Worm (Caenorhabditis elegans): ENCODE results near the gene clec-163.

clec-163 gene

DNA sequence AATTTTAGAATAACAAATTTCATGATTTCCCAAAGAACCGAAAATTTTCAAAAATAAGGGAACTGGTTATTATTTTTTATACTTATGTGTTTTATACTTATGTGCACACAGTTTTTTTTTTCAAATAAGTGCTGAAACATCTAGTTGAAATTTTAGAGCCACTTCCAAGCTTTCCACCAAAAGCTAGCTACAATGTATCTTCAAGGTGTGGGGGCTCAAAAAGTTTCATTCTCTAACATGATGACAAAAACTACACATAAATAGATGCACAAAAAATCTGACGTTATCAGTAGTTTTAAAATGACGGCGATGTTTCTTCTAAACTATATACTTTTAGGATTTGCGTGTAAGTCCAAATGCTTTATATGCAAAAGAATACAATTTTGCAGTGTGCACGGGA, at the start of gene clec-163:
TSS of gene clec-163 (plus strand) at position 301 of the 400 bp plus-strand sequence.
- TF ChIP-seq flt-1 (GFP tag; IDR thresholded peaks at IDR 0.05) (no peak), hnd-1 (tag; optimal IDR thresholded peaks at IDR 0.05) (no peak), tbx-11 (GFP tag; IDR thresholded peaks at IDR 0.05) (no peak), tbx-37 (GFP tag; conservative IDR thresholded peaks at IDR 0.05) (no peak), ceh-13 (GFP tag; optimal IDR thresholded peaks at IDR 0.05) (no peak), hmg-4 (GFP tag; optimal IDR thresholded peaks at IDR 0.05) (no peak), sea-1 (GFP tag; conservative IDR thresholded peaks at IDR 0.05) (no peak), ets-7 (tag; optimal IDR thresholded peaks at IDR 0.05) (no peak), B0310.2 (tag; optimal IDR thresholded peaks at IDR 0.05) (no peak), hmbx-1 (tag; optimal IDR thresholded peaks at IDR 0.05) (no peak)

DNA sequence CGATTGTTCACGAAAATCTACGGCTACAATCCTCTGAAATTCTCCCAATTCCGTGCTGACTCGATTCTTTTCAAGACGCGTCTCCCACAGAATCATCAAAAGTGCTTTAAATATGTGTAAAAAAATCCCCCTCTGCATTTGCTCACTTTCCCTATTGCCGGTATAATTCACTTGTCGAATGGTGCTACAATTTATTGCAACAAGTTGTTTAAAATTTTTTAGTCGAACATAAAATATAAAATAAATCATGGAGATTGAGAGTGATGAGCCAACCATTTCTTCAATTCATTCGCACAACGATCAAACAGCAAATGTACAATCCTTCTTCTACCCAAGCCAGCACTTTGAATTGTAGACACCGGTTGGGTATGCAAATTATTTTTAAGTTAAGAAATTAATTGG, 47.7 kb upstream of the clec-163 start:
- TF ChIP-seq tra-4 (tag; optimal IDR thresholded peaks at IDR 0.05) (no peak), scrt-1 (GFP tag; IDR thresholded peaks at IDR 0.05) (no peak), tbx-11 (GFP tag; IDR thresholded peaks at IDR 0.05) (no peak), pes-1 (GFP tag; IDR thresholded peaks at IDR 0.05) (no peak)

DNA sequence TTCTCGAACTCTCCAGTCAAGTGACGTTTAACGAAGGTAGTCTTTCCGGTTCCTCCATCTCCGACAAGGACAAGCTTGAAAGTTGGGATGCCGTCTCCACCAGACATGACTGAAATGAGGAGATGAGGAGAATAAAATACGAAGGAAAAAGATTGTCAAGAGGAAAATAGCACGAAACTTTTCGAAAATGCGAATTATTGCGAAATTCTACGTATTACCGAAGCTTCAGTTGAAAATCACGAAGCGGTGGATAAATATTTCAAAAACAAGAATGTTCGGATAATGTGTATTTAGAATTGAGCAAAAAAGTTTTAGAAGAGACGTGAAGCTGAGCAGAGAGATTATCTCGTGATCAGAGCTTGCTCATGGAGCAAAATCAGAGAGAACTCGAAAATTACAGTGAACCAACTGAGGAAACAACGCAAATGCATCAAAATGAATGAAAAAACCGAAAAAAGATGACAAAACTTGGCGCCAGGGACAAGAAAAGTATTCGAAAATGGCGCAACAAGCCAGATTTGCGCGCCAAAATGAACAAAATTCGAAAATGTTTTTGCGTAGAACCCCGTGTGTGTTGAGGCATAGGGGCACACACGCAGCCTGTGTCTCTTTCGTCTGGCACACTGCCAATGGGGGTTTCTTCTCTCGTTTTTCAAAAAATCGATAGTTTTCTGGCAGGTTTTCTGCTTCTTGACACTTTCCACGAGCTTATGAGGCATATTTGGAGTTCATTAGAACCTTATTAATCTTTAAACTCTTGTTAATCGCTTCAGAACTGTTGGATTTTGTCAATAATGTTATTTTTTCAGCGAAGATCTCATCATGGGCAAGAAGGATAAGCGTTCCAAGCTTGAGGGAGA, 46.3 kb upstream of the clec-163 start, which contains the start of the genes ran-1 and dkc-1:
TSS of gene ran-1 (minus strand) at position 109 of the 860 bp plus-strand sequence.
TSS of gene dkc-1 (plus strand) at position 810 of the 860 bp plus-strand sequence.
- peak; percentile 33 for TF ChIP-seq F13C5.2 (tag; optimal IDR thresholded peaks at IDR 0.05)
- no peak for TF ChIP-seq ama-1 (optimal IDR thresholded peaks at IDR 0.05)

DNA sequence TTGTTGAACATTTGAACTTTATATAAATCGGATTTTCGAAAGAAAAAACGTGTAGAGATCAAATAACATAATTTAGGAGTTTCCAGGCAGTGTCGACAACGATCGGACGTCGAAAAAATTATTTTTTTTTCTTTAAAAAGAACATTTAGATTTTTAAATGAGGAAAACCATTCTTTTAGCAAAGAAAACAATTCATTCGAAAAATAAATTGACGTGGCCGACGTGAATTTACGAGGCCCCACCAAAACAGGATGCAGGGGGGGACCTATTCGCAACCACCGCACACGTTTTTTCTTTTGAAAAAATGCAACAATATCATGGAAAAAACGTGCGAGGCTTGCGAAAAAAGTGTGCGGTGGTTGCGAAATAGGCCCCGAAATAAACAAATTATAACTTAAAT, 44.1 kb upstream of the clec-163 start, which contains the start of gene enu-3.6:
TSS of gene enu-3.6 (plus strand) at position 392 of the 400 bp plus-strand sequence.
- TF ChIP-seq pes-1 (GFP tag; IDR thresholded peaks at IDR 0.05): 0 out of 2 replicates have a peak, but pooled peaks have one; percentile 22

DNA sequence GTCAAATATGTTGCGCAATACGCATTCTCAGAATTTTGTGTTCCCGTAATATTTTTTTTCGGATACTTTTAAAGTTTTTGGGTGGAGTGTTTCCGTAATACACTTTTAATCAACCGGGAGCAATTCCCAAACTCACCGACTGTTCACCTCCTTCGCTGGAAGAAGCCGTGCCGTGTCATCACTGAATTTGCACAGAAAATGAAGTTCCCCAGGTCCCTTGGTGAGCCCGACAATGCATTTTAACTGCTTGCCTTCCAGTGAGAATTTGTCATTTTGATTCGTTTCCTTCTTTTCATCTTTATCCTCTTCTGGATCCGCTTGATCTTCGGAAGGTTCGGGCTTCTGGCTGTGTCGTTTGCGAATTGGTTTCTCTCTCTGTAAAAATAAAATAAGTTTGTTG, 39.8 kb upstream of the clec-163 start:
- no peak for TF ChIP-seq ceh-36 (tag; optimal IDR thresholded peaks at IDR 0.05)
- TF ChIP-seq B0310.2 (tag; optimal IDR thresholded peaks at IDR 0.05): no peak
- no peak for TF ChIP-seq hnd-1 (tag; optimal IDR thresholded peaks at IDR 0.05)
- TF ChIP-seq tbx-37 (GFP tag; conservative IDR thresholded peaks at IDR 0.05): no peak
- no peak for TF ChIP-seq sea-1 (GFP tag; conservative IDR thresholded peaks at IDR 0.05)
- TF ChIP-seq flt-1 (GFP tag; IDR thresholded peaks at IDR 0.05): no peak
- TF ChIP-seq tbx-11 (GFP tag; IDR thresholded peaks at IDR 0.05): no peak
- no peak for TF ChIP-seq ama-1 (optimal IDR thresholded peaks at IDR 0.05)
- no peak for TF ChIP-seq tra-4 (tag; optimal IDR thresholded peaks at IDR 0.05)
- TF ChIP-seq aly-1 (tag; optimal IDR thresholded peaks at IDR 0.05): no peak
- TF ChIP-seq ceh-13 (GFP tag; optimal IDR thresholded peaks at IDR 0.05): no peak
- no peak for TF ChIP-seq hmbx-1 (tag; optimal IDR thresholded peaks at IDR 0.05)
- no peak for TF ChIP-seq pes-1 (GFP tag; IDR thresholded peaks at IDR 0.05)
- no peak for TF ChIP-seq scrt-1 (GFP tag; IDR thresholded peaks at IDR 0.05)
- TF ChIP-seq F13C5.2 (tag; optimal IDR thresholded peaks at IDR 0.05): no peak
- no peak for TF ChIP-seq ets-7 (tag; optimal IDR thresholded peaks at IDR 0.05)
- no peak for TF ChIP-seq hmg-4 (GFP tag; optimal IDR thresholded peaks at IDR 0.05)

DNA sequence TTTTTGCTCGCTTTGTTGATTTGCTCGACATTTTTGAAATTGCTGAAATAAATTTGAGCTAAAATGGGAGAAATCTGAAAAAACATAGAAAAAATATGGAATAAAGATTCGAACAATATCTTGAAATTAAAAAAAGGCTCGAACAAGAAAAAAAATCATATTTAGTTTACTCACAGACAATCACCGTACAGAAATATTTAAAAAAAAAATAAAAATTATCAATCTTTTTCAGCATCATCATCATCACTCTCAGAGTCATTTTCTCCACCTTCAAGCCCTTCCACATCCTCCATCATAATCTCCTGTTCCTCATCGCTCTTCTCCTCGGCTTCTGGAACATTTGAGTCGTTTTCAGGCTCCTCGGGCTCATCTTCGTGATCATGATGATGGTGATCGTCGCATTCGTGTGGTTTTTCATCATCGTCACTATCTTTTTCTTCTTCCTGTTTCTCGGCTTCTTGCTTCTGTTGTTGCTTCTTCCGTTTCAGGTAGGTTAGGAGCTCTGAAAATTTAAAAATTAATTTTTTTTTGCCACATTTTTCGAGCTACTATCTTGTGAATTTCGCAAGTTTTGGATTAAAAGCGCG, 38.6 kb upstream of the clec-163 start, which contains the start of gene hpl-2:
TSS of gene hpl-2 (minus strand) at position 51 of the 587 bp plus-strand sequence.
- TF ChIP-seq hnd-1 (tag; optimal IDR thresholded peaks at IDR 0.05): no peak
- no peak for TF ChIP-seq tbx-37 (GFP tag; conservative IDR thresholded peaks at IDR 0.05)
- TF ChIP-seq tbx-11 (GFP tag; IDR thresholded peaks at IDR 0.05): no peak
- no peak for TF ChIP-seq ama-1 (optimal IDR thresholded peaks at IDR 0.05)
- no peak for TF ChIP-seq sea-1 (GFP tag; conservative IDR thresholded peaks at IDR 0.05)
- TF ChIP-seq pes-1 (GFP tag; IDR thresholded peaks at IDR 0.05): no peak
- no peak for TF ChIP-seq ets-7 (tag; optimal IDR thresholded peaks at IDR 0.05)
- TF ChIP-seq B0310.2 (tag; optimal IDR thresholded peaks at IDR 0.05): no peak
- no peak for TF ChIP-seq hmg-4 (GFP tag; optimal IDR thresholded peaks at IDR 0.05)
- no peak for TF ChIP-seq tra-4 (tag; optimal IDR thresholded peaks at IDR 0.05)
- no peak for TF ChIP-seq hmbx-1 (tag; optimal IDR thresholded peaks at IDR 0.05)
- no peak for TF ChIP-seq scrt-1 (GFP tag; IDR thresholded peaks at IDR 0.05)
- TF ChIP-seq ceh-13 (GFP tag; optimal IDR thresholded peaks at IDR 0.05): no peak
- no peak for TF ChIP-seq F13C5.2 (tag; optimal IDR thresholded peaks at IDR 0.05)
- no peak for TF ChIP-seq flt-1 (GFP tag; IDR thresholded peaks at IDR 0.05)

ce11 chrIII:10757540-10757939, 36.6 kb upstream of the clec-163 start, which contains the start of gene rnf-113:
Gene rnf-113 (minus strand): TSS chrIII:10757640.
- TF ChIP-seq F13C5.2 (tag; optimal IDR thresholded peaks at IDR 0.05) (no peak), scrt-1 (GFP tag; IDR thresholded peaks at IDR 0.05) (no peak), ama-1 (optimal IDR thresholded peaks at IDR 0.05) (no peak), aly-1 (tag; optimal IDR thresholded peaks at IDR 0.05) (no peak), pes-1 (GFP tag; IDR thresholded peaks at IDR 0.05) (no peak)

- TF ChIP-seq F13C5.2 (tag; optimal IDR thresholded peaks at IDR 0.05) (no peak), ama-1 (optimal IDR thresholded peaks at IDR 0.05) (no peak), ceh-36 (tag; optimal IDR thresholded peaks at IDR 0.05) (no peak), hmg-4 (GFP tag; optimal IDR thresholded peaks at IDR 0.05) (no peak), tbx-37 (GFP tag; conservative IDR thresholded peaks at IDR 0.05) (no peak), pes-1 (GFP tag; IDR thresholded peaks at IDR 0.05) (no peak), scrt-1 (GFP tag; IDR thresholded peaks at IDR 0.05) (no peak), flt-1 (GFP tag; IDR thresholded peaks at IDR 0.05) (no peak), B0310.2 (tag; optimal IDR thresholded peaks at IDR 0.05) (no peak)
Observed at ce11 chrIII:10758422-10758821, 35.7 kb upstream of the clec-163 start, which contains the start of gene K01G5.10. Gene K01G5.10 (minus strand): TSS chrIII:10758522.

All from whole organism, early embryonic.